Fruit fly (Drosophila melanogaster) whole organism, embryonic: Measurements from ENCODE around the gene CG10993.
A peak's percentile ranks its signal among the peaks of the same experiment; 100 is the strongest.

ENCODE experiments used
- Ada2b ChIP-seq: fragments of 200-800 bp; sonication (Bioruptor generic); IDR thresholded peaks from 2 replicates; pipeline ENCODE4 v1.3.6; 2022; ENCODE audit warnings: missing biosample characterization, missing genetic modification characterization
- Asciz ChIP-seq: fragments of 200-800 bp; sonication (Bioruptor generic); optimal IDR thresholded peaks from 2 replicates; lab custom pipeline; 2017; ENCODE audit warnings: missing biosample characterization, mild to moderate bottlenecking, missing genetic modification characterization, missing genetic modification reagents
- Atf3 ChIP-seq: fragments of 200-800 bp; sonication (Bioruptor generic); optimal IDR thresholded peaks from 3 replicates; lab custom pipeline; 2016; ENCODE audit warnings: missing biosample characterization, missing genetic modification characterization
- C15 ChIP-seq: fragments of 200-800 bp; sonication (Bioruptor generic); IDR thresholded peaks from 3 replicates; pipeline ENCODE4 v1.3.6; 2022; ENCODE audit warnings: missing biosample characterization, missing genetic modification characterization
- CG12071 ChIP-seq: fragments of 200-800 bp; sonication (Bioruptor generic); optimal IDR thresholded peaks from 3 replicates; lab custom pipeline; 2018; ENCODE audit warnings: missing biosample characterization, mild to moderate bottlenecking, missing genetic modification characterization
- CG12219 ChIP-seq: fragments of 200-800 bp; sonication (Bioruptor generic); optimal IDR thresholded peaks from 3 replicates; lab custom pipeline; 2018; ENCODE audit warnings: missing biosample characterization, mild to moderate bottlenecking, missing genetic modification characterization
- CG12659 ChIP-seq: fragments of 200-800 bp; sonication (Bioruptor generic); optimal IDR thresholded peaks from 3 replicates; lab custom pipeline; 2017; ENCODE audit warnings: mild to moderate bottlenecking, missing biosample characterization, missing genetic modification reagents, missing genetic modification characterization
- CG12769 ChIP-seq: fragments of 200-800 bp; sonication (Bioruptor generic); optimal IDR thresholded peaks from 2 replicates; lab custom pipeline; 2019; ENCODE audit warnings: missing biosample characterization, mild to moderate bottlenecking, missing genetic modification characterization, moderate library complexity
- CG13775 ChIP-seq: fragments of 200-800 bp; sonication (Bioruptor generic); optimal IDR thresholded peaks from 3 replicates; lab custom pipeline; 2017; ENCODE audit warnings: missing biosample characterization, mild to moderate bottlenecking, missing genetic modification characterization
- CG15011 ChIP-seq: fragments of 200-800 bp; sonication (Bioruptor generic); optimal IDR thresholded peaks from 3 replicates; lab custom pipeline; 2018; ENCODE audit warnings: missing biosample characterization, mild to moderate bottlenecking, missing genetic modification characterization
- CG15479 ChIP-seq: fragments of 200-800 bp; sonication (Bioruptor generic); optimal IDR thresholded peaks from 3 replicates; lab custom pipeline; 2019; ENCODE audit warnings: missing biosample characterization, mild to moderate bottlenecking, missing genetic modification characterization, moderate library complexity
- CG17568 ChIP-seq: fragments of 200-800 bp; sonication (Bioruptor generic); optimal IDR thresholded peaks from 2 replicates; lab custom pipeline; 2018; ENCODE audit warnings: missing biosample characterization, mild to moderate bottlenecking, missing genetic modification characterization, moderate library complexity
- CG18599 ChIP-seq: fragments of 200-800 bp; sonication (Bioruptor generic); optimal IDR thresholded peaks from 3 replicates; lab custom pipeline; 2017; ENCODE audit warnings: missing biosample characterization, missing genetic modification characterization, mild to moderate bottlenecking, moderate library complexity, missing genetic modification reagents
- CG18764 ChIP-seq: fragments of 200-800 bp; sonication (Bioruptor generic); optimal IDR thresholded peaks from 3 replicates; lab custom pipeline; 2016; ENCODE audit warnings: missing biosample characterization, missing genetic modification characterization
- CG3281 ChIP-seq: fragments of 200-800 bp; sonication (Bioruptor generic); optimal IDR thresholded peaks from 3 replicates; lab custom pipeline; 2017; ENCODE audit warnings: missing biosample characterization, mild to moderate bottlenecking, missing genetic modification characterization
- CG33213 ChIP-seq: fragments of 200-800 bp; sonication (Bioruptor generic); optimal IDR thresholded peaks from 3 replicates; lab custom pipeline; 2016; ENCODE audit warnings: missing biosample characterization, missing genetic modification characterization
- CG4404 ChIP-seq: fragments of 200-800 bp; sonication (Bioruptor generic); IDR thresholded peaks from 2 replicates; pipeline ENCODE4 v1.3.6; 2022; ENCODE audit warnings: missing biosample characterization, missing genetic modification characterization
- CG6689 ChIP-seq: fragments of 200-800 bp; sonication (Bioruptor generic); IDR thresholded peaks from 2 replicates; pipeline ENCODE4 v1.3.6; 2022; ENCODE audit warnings: missing biosample characterization, missing genetic modification characterization
- CG6813 ChIP-seq: fragments of 200-800 bp; sonication (Bioruptor generic); optimal IDR thresholded peaks from 2 replicates; lab custom pipeline; 2017; ENCODE audit warnings: missing biosample characterization, missing genetic modification characterization, mild to moderate bottlenecking, moderate library complexity, missing genetic modification reagents
- CG7928 ChIP-seq: fragments of 200-800 bp; sonication (Bioruptor generic); optimal IDR thresholded peaks from 2 replicates; lab custom pipeline; 2017; ENCODE audit warnings: missing biosample characterization, mild to moderate bottlenecking, missing genetic modification characterization
- CG9797 ChIP-seq: fragments of 200-800 bp; sonication (Bioruptor generic); optimal IDR thresholded peaks from 3 replicates; lab custom pipeline; 2018; ENCODE audit warnings: missing biosample characterization, mild to moderate bottlenecking, missing genetic modification characterization
- D19A ChIP-seq: fragments of 200-800 bp; optimal IDR thresholded peaks from 3 replicates; lab custom pipeline; 2019; ENCODE audit warnings: missing biosample characterization, mild to moderate bottlenecking, missing genetic modification characterization, moderate library complexity
- E2f1 ChIP-seq: fragments of 200-800 bp; sonication (Bioruptor generic); IDR thresholded peaks from 2 replicates; pipeline ENCODE4 v1.3.6; 2022; ENCODE audit warnings: missing biosample characterization, missing genetic modification characterization
- H15 ChIP-seq: fragments of 200-800 bp; sonication (Bioruptor generic); IDR thresholded peaks from 3 replicates; pipeline ENCODE4 v1.3.6; 2022; ENCODE audit warnings: missing biosample characterization, missing genetic modification characterization
- H2.0 ChIP-seq: fragments of 200-800 bp; sonication (Bioruptor generic); IDR thresholded peaks from 2 replicates; pipeline ENCODE4 v1.3.6; 2022; ENCODE audit warnings: missing biosample characterization, missing genetic modification characterization
- HmgZ ChIP-seq: fragments of 200-800 bp; sonication (Bioruptor generic); optimal IDR thresholded peaks from 2 replicates; lab custom pipeline; 2018; ENCODE audit warnings: missing biosample characterization, mild to moderate bottlenecking, missing genetic modification characterization
- Oli ChIP-seq: fragments of 200-800 bp; sonication (Bioruptor generic); optimal IDR thresholded peaks from 2 replicates; lab custom pipeline; 2018; ENCODE audit warnings: missing biosample characterization, mild to moderate bottlenecking, missing genetic modification characterization, moderate library complexity
- Side ChIP-seq: fragments of 200-800 bp; sonication (Bioruptor generic); optimal IDR thresholded peaks from 2 replicates; lab custom pipeline; 2016; ENCODE audit warnings: missing biosample characterization, missing genetic modification characterization
- Trl ChIP-seq, 3 experiments: fragments of >200 bp in 2 of 3; fragments of 200-800 bp in 1 of 3; sonication (Bioruptor generic) in 1 of 3; optimal IDR thresholded peaks; 2 replicates in 1 of 3; 3 replicates in 2 of 3; lab custom pipeline; 2016 to 2017; ENCODE audit warnings: missing biosample characterization in 1 of 3, missing genetic modification characterization in 1 of 3
- az2 ChIP-seq: fragments of 200-800 bp; sonication (Bioruptor generic); optimal IDR thresholded peaks from 3 replicates; lab custom pipeline; 2016; ENCODE audit warnings: missing biosample characterization, missing genetic modification characterization
- bowl ChIP-seq: fragments of 200-800 bp; sonication (Bioruptor generic); IDR thresholded peaks from 2 replicates; pipeline ENCODE4 v1.3.6; 2022; ENCODE audit warnings: missing biosample characterization, missing genetic modification characterization
- crc ChIP-seq: fragments of 200-800 bp; sonication (Bioruptor generic); optimal IDR thresholded peaks from 2 replicates; lab custom pipeline; 2016; ENCODE audit warnings: missing biosample characterization, missing genetic modification characterization
- da ChIP-seq: fragments of 200-800 bp; sonication (Bioruptor generic); optimal IDR thresholded peaks from 2 replicates; lab custom pipeline; 2016; ENCODE audit warnings: missing biosample characterization, missing genetic modification characterization
- danr ChIP-seq: fragments of 200-800 bp; sonication (Bioruptor generic); IDR thresholded peaks from 2 replicates; pipeline ENCODE4 v1.3.6; 2022; ENCODE audit warnings: missing biosample characterization, missing genetic modification characterization
- esg ChIP-seq: fragments of 200-800 bp; sonication (Bioruptor generic); conservative IDR thresholded peaks from 2 replicates; pipeline ENCODE4 v1.3.6; 2022; ENCODE audit warnings: missing biosample characterization, missing genetic modification characterization
- fd96Cb ChIP-seq: fragments of 200-800 bp; sonication (Bioruptor generic); optimal IDR thresholded peaks from 2 replicates; lab custom pipeline; 2018; ENCODE audit warnings: missing biosample characterization, mild to moderate bottlenecking, missing genetic modification characterization, moderate library complexity
- ind ChIP-seq: fragments of 200-800 bp; sonication (Bioruptor generic); optimal IDR thresholded peaks from 3 replicates; lab custom pipeline; 2016; ENCODE audit warnings: missing biosample characterization, missing genetic modification characterization
- lilli ChIP-seq: fragments of 200-800 bp; sonication (Bioruptor generic); optimal IDR thresholded peaks from 3 replicates; lab custom pipeline; 2016; ENCODE audit warnings: missing biosample characterization, missing genetic modification characterization
- lola ChIP-seq, 3 experiments: fragments of >200 bp in 2 of 3; fragments of 200-800 bp in 1 of 3; sonication (Bioruptor generic) in 1 of 3; optimal IDR thresholded peaks; 2 replicates each; lab custom pipeline; 2017 to 2019; ENCODE audit warnings: missing biosample characterization in 3 of 3, missing genetic modification characterization in 3 of 3, mild to moderate bottlenecking in 1 of 3, moderate library complexity in 1 of 3
- mirr ChIP-seq: fragments of 200-800 bp; sonication (Bioruptor generic); optimal IDR thresholded peaks from 3 replicates; lab custom pipeline; 2018; ENCODE audit warnings: missing biosample characterization, mild to moderate bottlenecking, missing genetic modification characterization
- oc ChIP-seq: fragments of 200-800 bp; sonication (Bioruptor generic); optimal IDR thresholded peaks from 2 replicates; lab custom pipeline; 2018; ENCODE audit warnings: missing biosample characterization, mild to moderate bottlenecking, missing genetic modification characterization, moderate library complexity
- otp ChIP-seq: fragments of 200-800 bp; sonication (Bioruptor generic); IDR thresholded peaks from 3 replicates; pipeline ENCODE4, ENCODE4 v1.3.6; 2022; ENCODE audit warnings: missing biosample characterization, missing genetic modification characterization
- rib ChIP-seq: fragments of 200-800 bp; sonication (Bioruptor generic); IDR thresholded peaks from 2 replicates; pipeline ENCODE4 v1.3.6; 2022; ENCODE audit warnings: missing biosample characterization, missing genetic modification characterization
- row ChIP-seq: fragments of 200-800 bp; sonication (Bioruptor generic); IDR thresholded peaks from 3 replicates; pipeline ENCODE4 v1.3.6; 2022; ENCODE audit warnings: missing biosample characterization, missing genetic modification characterization
- shn ChIP-seq: fragments of 200-800 bp; sonication (Bioruptor generic); optimal IDR thresholded peaks from 3 replicates; lab custom pipeline; 2016; ENCODE audit warnings: missing biosample characterization, missing genetic modification characterization
- sima ChIP-seq: fragments of 200-800 bp; sonication (Bioruptor generic); optimal IDR thresholded peaks from 2 replicates; lab custom pipeline; 2016; ENCODE audit warnings: missing biosample characterization, missing genetic modification characterization
- slbo ChIP-seq: fragments of 200-800 bp; sonication (Bioruptor generic); IDR thresholded peaks from 2 replicates; pipeline ENCODE4 v1.3.6; 2022; ENCODE audit warnings: missing biosample characterization, missing genetic modification characterization
- tll ChIP-seq, 2 experiments: fragments of 200-800 bp in 1 of 2; fragments of >200 bp in 1 of 2; sonication (Bioruptor generic) in 1 of 2; optimal IDR thresholded peaks; 2 replicates each; lab custom pipeline; 2017 to 2019; ENCODE audit warnings: missing biosample characterization in 2 of 2, missing genetic modification characterization in 2 of 2, mild to moderate bottlenecking in 1 of 2, moderate library complexity in 1 of 2
- wek ChIP-seq: fragments of 200-800 bp; sonication (Bioruptor generic); optimal IDR thresholded peaks from 3 replicates; lab custom pipeline; 2018; ENCODE audit warnings: missing biosample characterization, mild to moderate bottlenecking, missing genetic modification characterization, moderate library complexity

The CG10993 gene

DNA sequence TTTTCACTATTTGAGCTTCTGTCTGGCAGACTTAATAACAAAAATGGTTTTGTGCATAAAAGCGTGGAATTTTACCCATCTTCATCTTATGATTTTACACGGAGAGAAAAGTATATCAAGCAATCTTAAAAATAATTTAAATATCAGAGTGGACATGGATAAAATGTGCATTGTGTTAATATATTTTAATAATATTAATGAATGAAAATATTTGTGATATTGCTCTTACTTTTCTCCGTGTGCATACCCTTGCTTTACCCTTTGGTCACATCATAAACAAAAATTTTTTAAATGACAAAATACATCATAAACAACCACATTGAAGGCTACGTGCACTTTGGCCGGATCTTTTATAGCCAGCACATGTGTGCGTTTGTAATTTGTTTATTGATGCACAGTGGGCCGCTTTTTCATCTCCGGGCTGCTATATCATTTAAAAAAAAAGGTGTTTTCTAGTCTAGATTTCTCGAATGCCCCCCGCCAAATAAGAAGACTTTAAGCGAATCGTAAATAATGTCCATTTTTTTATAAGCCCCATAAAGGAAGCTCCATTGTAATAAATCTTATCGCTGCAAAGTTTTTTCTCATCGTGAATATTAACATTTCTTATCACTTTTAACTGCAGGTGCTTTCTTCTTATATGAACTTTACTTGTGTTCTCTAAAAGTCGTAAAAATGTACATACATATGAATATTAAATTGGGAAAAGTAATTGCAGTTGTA, 26.4 kb downstream of the CG10993 start (continued):
- no peak for TF ChIP-seq CG4404 (GFP tag; lab: Robert Waterston, UW)
- TF ChIP-seq C15 (GFP tag; lab: Robert Waterston, UW), result no peak
- 0 out of 3 replicates have a peak, but pooled peaks have one; percentile 29 for TF ChIP-seq H15
- TF ChIP-seq slbo, result 0 out of 2 replicates have a peak, but pooled peaks have one; percentile 14
- TF ChIP-seq otp (GFP tag; lab: Robert Waterston, UW), result peak; percentile 46; the same call in 1 of the 3 replicates
- TF ChIP-seq rib (GFP tag; lab: Robert Waterston, UW), result no peak
- TF ChIP-seq CG13775, result peak; percentile 27
- TF ChIP-seq esg, result peak; percentile 41; the same call in 1 of the 2 replicates
- peak; percentile 8 for TF ChIP-seq shn
- no peak for TF ChIP-seq CG7928
- no peak for TF ChIP-seq CG33213 (GFP tag; lab: Kevin White, UChicago)
- TF ChIP-seq CG6813, result no peak
- no peak for TF ChIP-seq mirr
- TF ChIP-seq CG18599 (GFP tag; lab: Kevin White, UChicago), result peak; percentile 26
- TF ChIP-seq CG12659 (GFP tag; lab: Kevin White, UChicago), result peak; percentile 38
- no peak for TF ChIP-seq CG15011 (GFP tag; lab: Kevin White, UChicago)
- TF ChIP-seq Ada2b (GFP tag; lab: Robert Waterston, UW), result peak; percentile 35; the same call in 1 of the 2 replicates
- TF ChIP-seq bowl (GFP tag; lab: Robert Waterston, UW), result no peak
- TF ChIP-seq E2f1, result no peak
- TF ChIP-seq CG6689, result peak; percentile 49
- TF ChIP-seq Atf3, result no peak
- TF ChIP-seq Asciz (GFP tag; lab: Kevin White, UChicago), result no peak
- 0 out of 2 replicates have a peak, but pooled peaks have one; percentile 20 for TF ChIP-seq H2.0
- peak; percentile 8 for TF ChIP-seq HmgZ
- no peak for TF ChIP-seq tll (GFP tag; optimal IDR thresholded peaks at IDR 0.05; lab: Kevin White, UChicago)
- no peak for TF ChIP-seq crc (GFP tag; lab: Kevin White, UChicago)
- no peak for TF ChIP-seq CG12769
- TF ChIP-seq CG12071 (GFP tag; lab: Kevin White, UChicago), result no peak
- TF ChIP-seq da (GFP tag; lab: Kevin White, UChicago), result no peak
- TF ChIP-seq CG3281, result peak; percentile 40
- TF ChIP-seq Trl (optimal IDR thresholded peaks at IDR 0.05; lab: Kevin White, UChicago), result no peak
- TF ChIP-seq Trl (GFP tag; optimal IDR thresholded peaks at IDR 0.05; lab: Kevin White, UChicago), result peak; percentile 5
- TF ChIP-seq lilli (GFP tag; lab: Kevin White, UChicago), result no peak
- no peak for TF ChIP-seq danr (GFP tag; lab: Robert Waterston, UW)
- TF ChIP-seq lola (GFP tag; optimal IDR thresholded peaks at IDR 0.05; lab: Kevin White, UChicago), result no peak
- TF ChIP-seq CG17568 (GFP tag; lab: Kevin White, UChicago), result no peak
- peak; percentile 46 for TF ChIP-seq D19A (tag; lab: Kevin White, UChicago)
- no peak for TF ChIP-seq wek (GFP tag; lab: Kevin White, UChicago)
- TF ChIP-seq CG15479 (GFP tag; lab: Kevin White, UChicago), result no peak
- TF ChIP-seq CG9797 (GFP tag; lab: Kevin White, UChicago), result no peak
- peak; percentile 18 for TF ChIP-seq CG12219 (GFP tag; lab: Kevin White, UChicago)
- TF ChIP-seq oc, result peak; percentile 36
- TF ChIP-seq CG18764 (GFP tag; lab: Kevin White, UChicago), result no peak
- peak; percentile 38 for TF ChIP-seq Oli (tag; lab: Kevin White, UChicago)
- TF ChIP-seq fd96Cb, result peak; percentile 50
- peak; percentile 47 for TF ChIP-seq az2 (GFP tag; lab: Kevin White, UChicago)
- peak; percentile 63 for TF ChIP-seq row (GFP tag; lab: Robert Waterston, UW)
- TF ChIP-seq Side (GFP tag; lab: Kevin White, UChicago), result no peak
- no peak for TF ChIP-seq sima (GFP tag; lab: Kevin White, UChicago)
- peak; percentile 48 for TF ChIP-seq ind (GFP tag; lab: Kevin White, UChicago)
